Worm (Caenorhabditis elegans): ENCODE measurements around the gene srh-82.

The srh-82 gene

ce11 chrV:155215-155614 is 10.3 kb downstream of the srh-82 start (continued):
- TF ChIP-seq lin-15B (tag; optimal IDR thresholded peaks at IDR 0.05) = peak; percentile 13
- TF ChIP-seq pqm-1 (tag; optimal IDR thresholded peaks at IDR 0.05) = no peak
- TF ChIP-seq daf-12 (tag; optimal IDR thresholded peaks at IDR 0.05) = no peak
- TF ChIP-seq mdl-1 (tag; optimal IDR thresholded peaks at IDR 0.05) = peak; percentile 66
- no peak for TF ChIP-seq elt-1 (tag; optimal IDR thresholded peaks at IDR 0.05)
- TF ChIP-seq nhr-237 (tag; optimal IDR thresholded peaks at IDR 0.05) = no peak
- TF ChIP-seq unc-62 (GFP tag; optimal IDR thresholded peaks at IDR 0.05) = no peak
- no peak for TF ChIP-seq eor-1 (tag; optimal IDR thresholded peaks at IDR 0.05)
- no peak for TF ChIP-seq ceh-82 (tag; optimal IDR thresholded peaks at IDR 0.05)
- TF ChIP-seq sea-2 (GFP tag; optimal IDR thresholded peaks at IDR 0.05) = no peak
- no peak for TF ChIP-seq ztf-11 (tag; optimal IDR thresholded peaks at IDR 0.05)

- TF ChIP-seq nhr-67 (tag; optimal IDR thresholded peaks at IDR 0.05) = no peak
- peak; percentile 9 for TF ChIP-seq lin-39 (tag; optimal IDR thresholded peaks at IDR 0.05)
- TF ChIP-seq pha-4 (tag; optimal IDR thresholded peaks at IDR 0.05) = peak; percentile 42
- TF ChIP-seq nhr-28 (tag; optimal IDR thresholded peaks at IDR 0.05) = no peak
- TF ChIP-seq ceh-16 (tag; optimal IDR thresholded peaks at IDR 0.05) = no peak
- no peak for TF ChIP-seq fkh-10 (GFP tag; optimal IDR thresholded peaks at IDR 0.05)
- TF ChIP-seq daf-12 (tag; optimal IDR thresholded peaks at IDR 0.05) = no peak
- peak; percentile 9 for TF ChIP-seq snpc-4 (tag; optimal IDR thresholded peaks at IDR 0.05)
- TF ChIP-seq nhr-23 (tag; optimal IDR thresholded peaks at IDR 0.05) = peak; percentile 65
- peak; percentile 66 for TF ChIP-seq lin-15B (tag; optimal IDR thresholded peaks at IDR 0.05)
- peak; percentile 41 for TF ChIP-seq hmg-11 (tag; optimal IDR thresholded peaks at IDR 0.05)
- peak; percentile 64 for TF ChIP-seq nfya-1 (tag; optimal IDR thresholded peaks at IDR 0.05; ENCODE audit: insufficient read depth)
Measured at ce11 chrV:156044-156869, 11.4 kb downstream of the srh-82 start, which contains the start of gene ttb-1. ttb-1 (plus strand) TSS chrV:156819.

ce11 chrV:166687-167086 is 21.8 kb downstream of the srh-82 start, which contains the start of gene Y108G3AL.2:
Y108G3AL.2 (plus strand) TSS chrV:166987.
- no peak for TF ChIP-seq nfya-1 (tag; optimal IDR thresholded peaks at IDR 0.05; ENCODE audit: insufficient read depth)
- no peak for TF ChIP-seq mml-1 (tag; optimal IDR thresholded peaks at IDR 0.05)

ce11 chrV:172110-172509 is 27.2 kb downstream of the srh-82 start, which contains the start of gene cfap-36:
cfap-36 (minus strand) TSS chrV:172210.
- TF ChIP-seq ceh-28 (tag; optimal IDR thresholded peaks at IDR 0.05) (no peak), lsy-12 (tag; optimal IDR thresholded peaks at IDR 0.05) (no peak), nhr-12 (tag; optimal IDR thresholded peaks at IDR 0.05) (no peak), hmg-11 (tag; optimal IDR thresholded peaks at IDR 0.05) (no peak), nhr-11 (tag; optimal IDR thresholded peaks at IDR 0.05) (no peak), nhr-67 (tag; optimal IDR thresholded peaks at IDR 0.05) (no peak), tbx-2 (tag; optimal IDR thresholded peaks at IDR 0.05) (no peak), ztf-11 (tag; optimal IDR thresholded peaks at IDR 0.05) (no peak), elt-2 (tag; optimal IDR thresholded peaks at IDR 0.05) (no peak), elt-3 (tag; optimal IDR thresholded peaks at IDR 0.05) (no peak), fkh-2 (tag; optimal IDR thresholded peaks at IDR 0.05) (no peak), ztf-4 (tag; optimal IDR thresholded peaks at IDR 0.05) (no peak), egl-27 (tag; optimal IDR thresholded peaks at IDR 0.05) (no peak)

- no peak for TF ChIP-seq nhr-67 (tag; optimal IDR thresholded peaks at IDR 0.05)
- TF ChIP-seq nfya-1 (tag; optimal IDR thresholded peaks at IDR 0.05; ENCODE audit: insufficient read depth) = peak; percentile 8
Measured at ce11 chrV:173437-173836, 28.5 kb downstream of the srh-82 start.

- TF ChIP-seq nfya-1 (tag; optimal IDR thresholded peaks at IDR 0.05; ENCODE audit: insufficient read depth) = peak; percentile 56
- TF ChIP-seq ztf-11 (tag; optimal IDR thresholded peaks at IDR 0.05) = no peak
- no peak for TF ChIP-seq hmg-11 (tag; optimal IDR thresholded peaks at IDR 0.05)
Measured at ce11 chrV:174520-174919, 29.6 kb downstream of the srh-82 start.

All from whole organism, L3 larva.